Fruit fly (Drosophila melanogaster): ENCODE results near the gene CG32756.

CG32756 gene

dm6 chrX:5995951-5996350 is 50.5 kb downstream of the CG32756 start (continued):
- TF ChIP-seq amos (GFP tag; IDR thresholded peaks at IDR 0.05; ENCODE audit: partially characterized antibody): no peak
- TF ChIP-seq CG17612 (GFP tag; IDR thresholded peaks at IDR 0.05): no peak
- no peak for TF ChIP-seq CHES-1-like (GFP tag; optimal IDR thresholded peaks at IDR 0.05)
- peak; percentile 14; the same call in 1 of the 2 replicates for TF ChIP-seq ara (GFP tag; IDR thresholded peaks at IDR 0.05)
- TF ChIP-seq Lhr (GFP tag; optimal IDR thresholded peaks at IDR 0.05): no peak
- TF ChIP-seq Chrac-16 (GFP tag; optimal IDR thresholded peaks at IDR 0.05): peak; percentile 16
- TF ChIP-seq CG15514 (GFP tag; optimal IDR thresholded peaks at IDR 0.05): no peak
- TF ChIP-seq wdn (GFP tag; IDR thresholded peaks at IDR 0.05): no peak
- no peak for TF ChIP-seq ham (GFP tag; IDR thresholded peaks at IDR 0.05)
- no peak for TF ChIP-seq gsb-n (tag; optimal IDR thresholded peaks at IDR 0.05)
- TF ChIP-seq pan (optimal IDR thresholded peaks at IDR 0.05): no peak
- TF ChIP-seq pan (GFP tag; optimal IDR thresholded peaks at IDR 0.05 in 1 of 2, IDR thresholded peaks at IDR 0.05 in 1 of 2): no peak
- TF ChIP-seq dmrt11E (tag; optimal IDR thresholded peaks at IDR 0.05): peak; percentile 43
- peak; percentile 11 for TF ChIP-seq Oli (tag; optimal IDR thresholded peaks at IDR 0.05)
- TF ChIP-seq CG17829 (tag; optimal IDR thresholded peaks at IDR 0.05): peak; percentile 21
- no peak for TF ChIP-seq CG34376 (GFP tag; optimal IDR thresholded peaks at IDR 0.05)
- no peak for TF ChIP-seq dan (GFP tag; IDR thresholded peaks at IDR 0.05)
- no peak for TF ChIP-seq YL-1 (GFP tag; optimal IDR thresholded peaks at IDR 0.05)
- TF ChIP-seq Blimp-1 (GFP tag; optimal IDR thresholded peaks at IDR 0.05): peak; percentile 49
- TF ChIP-seq eyg (GFP tag; optimal IDR thresholded peaks at IDR 0.05): no peak
- no peak for TF ChIP-seq CG13296 (GFP tag; optimal IDR thresholded peaks at IDR 0.05)
- no peak for TF ChIP-seq nom (GFP tag; optimal IDR thresholded peaks at IDR 0.05)
- TF ChIP-seq CG4282 (GFP tag; optimal IDR thresholded peaks at IDR 0.05): no peak
- TF ChIP-seq CG12071 (GFP tag; optimal IDR thresholded peaks at IDR 0.05): no peak
- TF ChIP-seq pita (GFP tag; optimal IDR thresholded peaks at IDR 0.05): no peak
- no peak for TF ChIP-seq Eip74EF (GFP tag; optimal IDR thresholded peaks at IDR 0.05)
- TF ChIP-seq CG12219 (GFP tag; optimal IDR thresholded peaks at IDR 0.05): no peak
- no peak for TF ChIP-seq p53 (GFP tag; optimal IDR thresholded peaks at IDR 0.05)
- TF ChIP-seq pb (GFP tag; optimal IDR thresholded peaks at IDR 0.05): no peak
- TF ChIP-seq CG13894 (tag; optimal IDR thresholded peaks at IDR 0.05): no peak
- TF ChIP-seq corto (GFP tag; optimal IDR thresholded peaks at IDR 0.05): no peak
- TF ChIP-seq CG4424 (GFP tag; optimal IDR thresholded peaks at IDR 0.05): peak; percentile 23
- TF ChIP-seq CG2875 (GFP tag; optimal IDR thresholded peaks at IDR 0.05): no peak
- peak; percentile 78 for TF ChIP-seq sens (GFP tag)
- TF ChIP-seq CG33557 (GFP tag; optimal IDR thresholded peaks at IDR 0.05): no peak
- TF ChIP-seq CG12155 (GFP tag; optimal IDR thresholded peaks at IDR 0.05): no peak
- no peak for TF ChIP-seq CG14965 (GFP tag; optimal IDR thresholded peaks at IDR 0.05; ENCODE audit: borderline replicate concordance)
- TF ChIP-seq CG1602 (GFP tag; optimal IDR thresholded peaks at IDR 0.05): no peak
- TF ChIP-seq fd64A (GFP tag; optimal IDR thresholded peaks at IDR 0.05): no peak
- TF ChIP-seq CG9727 (GFP tag; optimal IDR thresholded peaks at IDR 0.05): peak; percentile 51
- no peak for TF ChIP-seq lbe (GFP tag; optimal IDR thresholded peaks at IDR 0.05)
- peak; percentile 48 for TF ChIP-seq D19B (GFP tag; optimal IDR thresholded peaks at IDR 0.05)
- no peak for TF ChIP-seq fd3F (GFP tag; optimal IDR thresholded peaks at IDR 0.05)
- TF ChIP-seq Dfd (GFP tag; optimal IDR thresholded peaks at IDR 0.05): no peak
- no peak for TF ChIP-seq C15 (GFP tag; IDR thresholded peaks at IDR 0.05)
- no peak for TF ChIP-seq crol (GFP tag; IDR thresholded peaks at IDR 0.05)
- no peak for TF ChIP-seq H15 (GFP tag; IDR thresholded peaks at IDR 0.05)
- TF ChIP-seq CG9932 (GFP tag; IDR thresholded peaks at IDR 0.05): no peak
- no peak for TF ChIP-seq Rx (GFP tag; IDR thresholded peaks at IDR 0.05)
- TF ChIP-seq CG33213 (GFP tag; optimal IDR thresholded peaks at IDR 0.05): no peak
- no peak for TF ChIP-seq CG4730 (GFP tag; IDR thresholded peaks at IDR 0.05)
- no peak for TF ChIP-seq Pdp1 (GFP tag; optimal IDR thresholded peaks at IDR 0.05)
